Fruit fly (Drosophila melanogaster) whole organism, embryonic: ENCODE measurements around the gene Clamp.

Experiments used
- Asciz ChIP-seq: fragments of 200-800 bp; sonication (Bioruptor generic); optimal IDR thresholded peaks from 2 replicates; lab custom pipeline; 2017; ENCODE audit warnings: missing biosample characterization, mild to moderate bottlenecking, missing genetic modification characterization, missing genetic modification reagents
- B-H1 ChIP-seq: fragments of 200-800 bp; sonication (Bioruptor generic); IDR thresholded peaks from 3 replicates; pipeline ENCODE4 v1.3.6; 2022; ENCODE audit warnings: missing biosample characterization, missing genetic modification characterization
- Bgb ChIP-seq: fragments of 200-800 bp; sonication (Bioruptor generic); IDR thresholded peaks from 2 replicates; pipeline ENCODE4 v1.3.6; 2022; ENCODE audit warnings: missing biosample characterization, missing genetic modification characterization; ENCODE audit not compliant: partially characterized antibody
- BtbVII ChIP-seq: fragments of 200-800 bp; sonication (Bioruptor generic); optimal IDR thresholded peaks from 3 replicates; lab custom pipeline; 2017; ENCODE audit warnings: missing biosample characterization, mild to moderate bottlenecking, missing genetic modification characterization
- CG10147 ChIP-seq: fragments of 200-800 bp; sonication (Bioruptor generic); optimal IDR thresholded peaks from 2 replicates; lab custom pipeline; 2019; ENCODE audit warnings: missing biosample characterization, mild to moderate bottlenecking, missing genetic modification characterization, moderate library complexity
- CG10543 ChIP-seq: fragments of 200-800 bp; sonication (Bioruptor generic); optimal IDR thresholded peaks from 3 replicates; lab custom pipeline; 2017; ENCODE audit warnings: missing biosample characterization, mild to moderate bottlenecking, missing genetic modification characterization, moderate library complexity
- CG11504 ChIP-seq: fragments of 200-800 bp; sonication (Bioruptor generic); optimal IDR thresholded peaks from 3 replicates; lab custom pipeline; 2019; ENCODE audit warnings: missing biosample characterization, mild to moderate bottlenecking, missing genetic modification characterization, moderate library complexity
- CG12071 ChIP-seq: fragments of 200-800 bp; sonication (Bioruptor generic); optimal IDR thresholded peaks from 3 replicates; lab custom pipeline; 2018; ENCODE audit warnings: missing biosample characterization, mild to moderate bottlenecking, missing genetic modification characterization
- CG12219 ChIP-seq: fragments of 200-800 bp; sonication (Bioruptor generic); optimal IDR thresholded peaks from 3 replicates; lab custom pipeline; 2018; ENCODE audit warnings: missing biosample characterization, mild to moderate bottlenecking, missing genetic modification characterization
- CG12769 ChIP-seq: fragments of 200-800 bp; sonication (Bioruptor generic); optimal IDR thresholded peaks from 2 replicates; lab custom pipeline; 2019; ENCODE audit warnings: missing biosample characterization, mild to moderate bottlenecking, missing genetic modification characterization, moderate library complexity
- CG13287 ChIP-seq: fragments of 200-800 bp; sonication (Bioruptor generic); IDR thresholded peaks from 2 replicates; pipeline ENCODE4 v1.3.6; 2022; ENCODE audit warnings: missing biosample characterization, missing genetic modification characterization; ENCODE audit not compliant: partially characterized antibody
- CG13894 ChIP-seq: fragments of 200-800 bp; sonication (Bioruptor generic); optimal IDR thresholded peaks from 3 replicates; lab custom pipeline; 2018; ENCODE audit warnings: missing biosample characterization, mild to moderate bottlenecking, missing genetic modification characterization, moderate library complexity
- CG14710 ChIP-seq: fragments of 200-800 bp; sonication (Bioruptor generic); optimal IDR thresholded peaks from 3 replicates; lab custom pipeline; 2019; ENCODE audit warnings: missing biosample characterization, mild to moderate bottlenecking, missing genetic modification characterization, moderate library complexity
- CG15696 ChIP-seq: fragments of 200-800 bp; sonication (Bioruptor generic); optimal IDR thresholded peaks from 2 replicates; lab custom pipeline; 2019; ENCODE audit warnings: missing biosample characterization, mild to moderate bottlenecking, missing genetic modification characterization, moderate library complexity
- CG18011 ChIP-seq: fragments of 200-800 bp; sonication (Bioruptor generic); optimal IDR thresholded peaks from 2 replicates; lab custom pipeline; 2017; ENCODE audit warnings: missing biosample characterization, missing genetic modification characterization, mild to moderate bottlenecking, moderate library complexity, missing genotype
- CG18619 ChIP-seq: fragments of 200-800 bp; sonication (Bioruptor generic); optimal IDR thresholded peaks from 3 replicates; lab custom pipeline; 2017; ENCODE audit warnings: missing biosample characterization, mild to moderate bottlenecking, missing genetic modification characterization
- CG18764 ChIP-seq: fragments of 200-800 bp; sonication (Bioruptor generic); optimal IDR thresholded peaks from 3 replicates; lab custom pipeline; 2016; ENCODE audit warnings: missing biosample characterization, missing genetic modification characterization
- CG2678 ChIP-seq: fragments of 200-800 bp; sonication (Bioruptor generic); optimal IDR thresholded peaks from 3 replicates; lab custom pipeline; 2019; ENCODE audit warnings: missing biosample characterization, mild to moderate bottlenecking, missing genetic modification characterization, moderate library complexity
- CG31365 ChIP-seq: fragments of 200-800 bp; sonication (Bioruptor generic); optimal IDR thresholded peaks from 2 replicates; lab custom pipeline; 2018; ENCODE audit warnings: missing biosample characterization, mild to moderate bottlenecking, missing genetic modification characterization
- CG34224 ChIP-seq: fragments of 200-800 bp; sonication (Bioruptor generic); IDR thresholded peaks from 3 replicates; pipeline ENCODE4 v1.3.6; 2022; ENCODE audit warnings: missing biosample characterization, missing genetic modification characterization; ENCODE audit not compliant: partially characterized antibody
- CG6689 ChIP-seq: fragments of 200-800 bp; sonication (Bioruptor generic); IDR thresholded peaks from 2 replicates; pipeline ENCODE4 v1.3.6; 2022; ENCODE audit warnings: missing biosample characterization, missing genetic modification characterization
- CG6765 ChIP-seq: fragments of 200-800 bp; sonication (Bioruptor generic); optimal IDR thresholded peaks from 3 replicates; lab custom pipeline; 2017; ENCODE audit warnings: missing biosample characterization, mild to moderate bottlenecking, missing genetic modification characterization
- CG6813 ChIP-seq: fragments of 200-800 bp; sonication (Bioruptor generic); optimal IDR thresholded peaks from 2 replicates; lab custom pipeline; 2017; ENCODE audit warnings: missing biosample characterization, missing genetic modification characterization, mild to moderate bottlenecking, moderate library complexity, missing genetic modification reagents
- CG7786 ChIP-seq: fragments of 200-800 bp; sonication (Bioruptor generic); optimal IDR thresholded peaks from 2 replicates; lab custom pipeline; 2016; ENCODE audit warnings: missing biosample characterization, missing genetic modification characterization
- CG7839 ChIP-seq: fragments of 200-800 bp; sonication (Bioruptor generic); optimal IDR thresholded peaks from 3 replicates; lab custom pipeline; 2018; ENCODE audit warnings: missing biosample characterization, mild to moderate bottlenecking, missing genetic modification characterization, moderate library complexity
- CG8281 ChIP-seq: fragments of 200-800 bp; sonication (Bioruptor generic); optimal IDR thresholded peaks from 2 replicates; lab custom pipeline; 2018; ENCODE audit warnings: missing biosample characterization, mild to moderate bottlenecking, missing genetic modification characterization, moderate library complexity
- CrebB ChIP-seq: fragments of 200-800 bp; sonication (Bioruptor generic); optimal IDR thresholded peaks from 3 replicates; lab custom pipeline; 2018; ENCODE audit warnings: missing biosample characterization, mild to moderate bottlenecking, missing genetic modification characterization
- HHEX ChIP-seq: fragments of 200-800 bp; sonication (Bioruptor generic); optimal IDR thresholded peaks from 3 replicates; lab custom pipeline; 2017; ENCODE audit warnings: missing biosample characterization, mild to moderate bottlenecking, missing genetic modification characterization, missing genetic modification reagents
- Hr3 ChIP-seq: fragments of 200-800 bp; sonication (Bioruptor generic); optimal IDR thresholded peaks from 3 replicates; lab custom pipeline; 2016; ENCODE audit warnings: missing biosample characterization, missing genetic modification characterization
- MTF-1 ChIP-seq: fragments of 200-800 bp; sonication (Bioruptor generic); optimal IDR thresholded peaks from 2 replicates; lab custom pipeline; 2018; ENCODE audit warnings: missing biosample characterization, mild to moderate bottlenecking, missing genetic modification characterization, borderline replicate concordance
- Med ChIP-seq: fragments of 200-800 bp; sonication (Bioruptor generic); peaks from one replicate; lab custom pipeline; 2016; ENCODE audit warnings: missing biosample characterization, missing genetic modification characterization, mild to moderate bottlenecking, inconsistent platforms, moderate library complexity
- Scr ChIP-seq: fragments of 200-800 bp; sonication (Bioruptor generic); IDR thresholded peaks from 2 replicates; pipeline ENCODE4 v1.3.6; 2022; ENCODE audit warnings: missing biosample characterization, missing genetic modification characterization; ENCODE audit not compliant: partially characterized antibody
- Xrp1 ChIP-seq: fragments of 200-800 bp; sonication (Bioruptor generic); IDR thresholded peaks from 2 replicates; pipeline ENCODE4 v1.3.6; 2022; ENCODE audit warnings: missing biosample characterization, missing genetic modification characterization
- aop ChIP-seq: fragments of 200-800 bp; sonication (Bioruptor generic); IDR thresholded peaks from 2 replicates; pipeline ENCODE4 v1.3.6; 2022; ENCODE audit warnings: missing biosample characterization, missing genetic modification characterization
- danr ChIP-seq: fragments of 200-800 bp; sonication (Bioruptor generic); IDR thresholded peaks from 2 replicates; pipeline ENCODE4 v1.3.6; 2022; ENCODE audit warnings: missing biosample characterization, missing genetic modification characterization
- dati ChIP-seq: fragments of 200-800 bp; sonication (Bioruptor generic); IDR thresholded peaks from 2 replicates; pipeline ENCODE4 v1.3.6; 2022; ENCODE audit warnings: missing biosample characterization, missing genetic modification characterization
- dysf ChIP-seq: fragments of 200-800 bp; sonication (Bioruptor generic); IDR thresholded peaks from 3 replicates; pipeline ENCODE4 v1.3.6; 2022; ENCODE audit warnings: missing biosample characterization, missing genetic modification characterization
- fd64A ChIP-seq: fragments of 200-800 bp; sonication (Bioruptor generic); optimal IDR thresholded peaks from 3 replicates; lab custom pipeline; 2018; ENCODE audit warnings: missing biosample characterization, mild to moderate bottlenecking, missing genetic modification characterization
- kah ChIP-seq: fragments of 200-800 bp; sonication (Bioruptor generic); optimal IDR thresholded peaks from 2 replicates; lab custom pipeline; 2018; ENCODE audit warnings: missing biosample characterization, mild to moderate bottlenecking, missing genetic modification characterization
- mirr ChIP-seq: fragments of 200-800 bp; sonication (Bioruptor generic); optimal IDR thresholded peaks from 3 replicates; lab custom pipeline; 2018; ENCODE audit warnings: missing biosample characterization, mild to moderate bottlenecking, missing genetic modification characterization
- mld ChIP-seq: fragments of 200-800 bp; sonication (Bioruptor generic); IDR thresholded peaks from 3 replicates; pipeline ENCODE4 v1.3.6; 2022; ENCODE audit warnings: missing biosample characterization, missing genetic modification characterization; ENCODE audit not compliant: partially characterized antibody
- scrt ChIP-seq: fragments of 200-800 bp; sonication (Bioruptor generic); optimal IDR thresholded peaks from 2 replicates; lab custom pipeline; 2018; ENCODE audit warnings: missing biosample characterization, mild to moderate bottlenecking, missing genetic modification characterization, moderate library complexity
- sna ChIP-seq: fragments of 200-800 bp; sonication (Bioruptor generic); IDR thresholded peaks from 2 replicates; pipeline ENCODE4 v1.3.6; 2022; ENCODE audit warnings: missing biosample characterization, missing genetic modification characterization; ENCODE audit not compliant: partially characterized antibody
- tll ChIP-seq, 2 experiments: fragments of 200-800 bp in 1 of 2; fragments of >200 bp in 1 of 2; sonication (Bioruptor generic) in 1 of 2; optimal IDR thresholded peaks; 2 replicates each; lab custom pipeline; 2017 to 2019; ENCODE audit warnings: missing biosample characterization in 2 of 2, missing genetic modification characterization in 2 of 2, mild to moderate bottlenecking in 1 of 2, moderate library complexity in 1 of 2
- ttk ChIP-seq: fragments of 200-800 bp; sonication (Bioruptor generic); IDR thresholded peaks from 2 replicates; pipeline ENCODE4 v2.1.2; 2022; ENCODE audit warnings: missing biosample characterization, missing genetic modification characterization
- wek ChIP-seq: fragments of 200-800 bp; sonication (Bioruptor generic); optimal IDR thresholded peaks from 3 replicates; lab custom pipeline; 2018; ENCODE audit warnings: missing biosample characterization, mild to moderate bottlenecking, missing genetic modification characterization, moderate library complexity
- zen2 ChIP-seq: fragments of 200-800 bp; sonication (Bioruptor generic); IDR thresholded peaks from 3 replicates; pipeline ENCODE4 v1.3.6; 2022; ENCODE audit warnings: missing biosample characterization, missing genetic modification characterization; ENCODE audit not compliant: partially characterized antibody

Clamp gene

dm6 chr2L:22145269-22145917 lies 23.6 kb downstream of the Clamp start (continued):
- TF ChIP-seq dysf, result 0 out of 3 replicates have a peak, but pooled peaks have one; percentile 18
- no peak for TF ChIP-seq CG7786
- no peak for TF ChIP-seq CG12219
- peak; percentile 55; the same call in 1 of the 3 replicates for TF ChIP-seq zen2 (GFP tag; lab: Robert Waterston, UW)
- TF ChIP-seq ttk (GFP tag; lab: Robert Waterston, UW), result no peak
- TF ChIP-seq CG18764 (GFP tag; lab: Kevin White, UChicago), result no peak
- TF ChIP-seq mld (GFP tag; lab: Robert Waterston, UW), result peak; percentile 55; the same call in 1 of the 3 replicates
- TF ChIP-seq HHEX (GFP tag; lab: Kevin White, UChicago), result no peak
- no peak for TF ChIP-seq CG7839 (tag; lab: Kevin White, UChicago)
- TF ChIP-seq CG13287 (GFP tag; lab: Robert Waterston, UW), result peak; percentile 40; the same call in 1 of the 2 replicates
- peak; percentile 48 for TF ChIP-seq Scr
- peak; percentile 22 for TF ChIP-seq CG2678 (tag; lab: Kevin White, UChicago)
- TF ChIP-seq CG11504, result no peak
- TF ChIP-seq Bgb (GFP tag; lab: Robert Waterston, UW), result 0 out of 2 replicates have a peak, but pooled peaks have one; percentile 13
- TF ChIP-seq dati (GFP tag; lab: Robert Waterston, UW), result no peak
- no peak for TF ChIP-seq CG6689 (GFP tag; lab: Robert Waterston, UW)
- no peak for TF ChIP-seq CG18011 (GFP tag; lab: Kevin White, UChicago)

DNA sequence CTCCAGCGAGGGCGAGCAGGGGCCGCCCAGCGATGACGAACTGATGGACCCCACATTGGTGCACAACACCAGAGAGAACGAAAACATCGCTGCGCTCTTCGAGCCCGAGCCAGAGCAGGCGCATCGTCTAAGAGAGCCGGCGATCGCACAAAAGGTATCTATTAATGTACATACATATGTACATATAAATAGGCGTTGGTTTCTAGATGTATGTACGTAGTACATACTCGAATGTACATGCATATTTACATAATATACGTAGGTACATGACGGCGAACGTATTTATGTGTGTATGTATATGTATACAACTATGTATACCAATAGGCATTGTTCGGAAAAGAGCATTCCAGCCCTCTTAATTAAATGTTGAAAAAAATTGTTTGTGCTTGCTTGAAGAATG lies 24.8 kb downstream of the Clamp start:
- TF ChIP-seq CrebB (peak; percentile 2), CG34224 (GFP tag; lab: Robert Waterston, UW) (0 out of 3 replicates have a peak, but pooled peaks have one; percentile 13), aop (no peak), fd64A (GFP tag; lab: Kevin White, UChicago) (peak; percentile 89), MTF-1 (GFP tag; lab: Kevin White, UChicago) (peak; percentile 82), CG6813 (GFP tag; lab: Kevin White, UChicago) (peak; percentile 86), CG15696 (tag; lab: Kevin White, UChicago) (peak; percentile 78), CG13894 (tag; lab: Kevin White, UChicago) (peak; percentile 59), BtbVII (GFP tag; lab: Kevin White, UChicago) (peak; percentile 45), tll (GFP tag; optimal IDR thresholded peaks at IDR 0.05; lab: Kevin White, UChicago) (no peak), scrt (peak; percentile 4), mirr (peak; percentile 94), B-H1 (GFP tag; lab: Robert Waterston, UW) (peak; percentile 16; the same call in 1 of the 3 replicates), Asciz (GFP tag; lab: Kevin White, UChicago) (peak; percentile 76), CG8281 (peak; percentile 39), CG10543 (GFP tag; lab: Kevin White, UChicago) (peak; percentile 0), CG10147 (GFP tag; lab: Kevin White, UChicago) (no peak), sna (GFP tag; lab: Robert Waterston, UW) (no peak), kah (GFP tag; lab: Kevin White, UChicago) (peak; percentile 50), Med (GFP tag; lab: Kevin White, UChicago) (peak; percentile 58), CG18619 (GFP tag; lab: Kevin White, UChicago) (no peak), CG12769 (no peak), CG31365 (peak; percentile 64), Xrp1 (GFP tag; lab: Robert Waterston, UW) (peak; percentile 82), CG14710 (tag; lab: Kevin White, UChicago) (peak; percentile 61), wek (GFP tag; lab: Kevin White, UChicago) (peak; percentile 47), CG12071 (GFP tag; lab: Kevin White, UChicago) (peak; percentile 76), CG6765 (GFP tag; lab: Kevin White, UChicago) (peak; percentile 74), danr (GFP tag; lab: Robert Waterston, UW) (0 out of 2 replicates have a peak, but pooled peaks have one; percentile 10), Hr3 (no peak)
